Fruit fly (Drosophila melanogaster): ENCODE results near the gene CG34241.

Gene CG34241

dm6 chr3L:12138113-12138899, 10.5 kb downstream of the CG34241 start, which contains the start of the genes ND-SGDH and RhoGAP68F (continued):
- TF ChIP-seq oc (tag; optimal IDR thresholded peaks at IDR 0.05) = peak; percentile 29
- TF ChIP-seq MESR4 (GFP tag; optimal IDR thresholded peaks at IDR 0.05) = peak; percentile 78
- no peak for TF ChIP-seq CG10274 (GFP tag; optimal IDR thresholded peaks at IDR 0.05)
- TF ChIP-seq CG15479 (GFP tag; optimal IDR thresholded peaks at IDR 0.05) = no peak
- TF ChIP-seq NC2α (GFP tag; optimal IDR thresholded peaks at IDR 0.05) = no peak
- TF ChIP-seq nerfin-1 (tag; optimal IDR thresholded peaks at IDR 0.05) = peak; percentile 62
- peak; percentile 61 for TF ChIP-seq CG4328 (GFP tag; optimal IDR thresholded peaks at IDR 0.05)
- TF ChIP-seq lmd (GFP tag; IDR thresholded peaks at IDR 0.05) = peak; percentile 77
- TF ChIP-seq Fer3 (tag; optimal IDR thresholded peaks at IDR 0.05) = peak; percentile 67
- TF ChIP-seq CG7839 (tag; optimal IDR thresholded peaks at IDR 0.05) = peak; percentile 77
- TF ChIP-seq NfI (GFP tag; optimal IDR thresholded peaks at IDR 0.05) = peak; percentile 74
- TF ChIP-seq CG6272 (GFP tag; IDR thresholded peaks at IDR 0.05) = peak; percentile 83; the same call in 1 of the 2 replicates
- TF ChIP-seq Ravus (GFP tag; IDR thresholded peaks at IDR 0.05) = no peak
- peak in 1 of 2 experiments; percentile 20 for TF ChIP-seq insv (GFP tag; optimal IDR thresholded peaks at IDR 0.05)
- peak; percentile 2 for TF ChIP-seq CG8281 (tag; optimal IDR thresholded peaks at IDR 0.05)
- TF ChIP-seq gem (tag; optimal IDR thresholded peaks at IDR 0.05) = peak; percentile 88
- TF ChIP-seq CG12104 (GFP tag; optimal IDR thresholded peaks at IDR 0.05) = peak; percentile 69
- no peak for TF ChIP-seq CG15073 (GFP tag; optimal IDR thresholded peaks at IDR 0.05)
- TF ChIP-seq MTF-1 (GFP tag; optimal IDR thresholded peaks at IDR 0.05; ENCODE audit: borderline replicate concordance) = no peak
- peak; percentile 34; the same call in 1 of the 2 replicates for TF ChIP-seq Drgx (GFP tag; IDR thresholded peaks at IDR 0.05)
- peak; percentile 60 for TF ChIP-seq CG3281 (GFP tag; optimal IDR thresholded peaks at IDR 0.05)
- TF ChIP-seq az2 (GFP tag; optimal IDR thresholded peaks at IDR 0.05) = peak; percentile 72
- TF ChIP-seq Atf-2 (GFP tag; optimal IDR thresholded peaks at IDR 0.05) = peak; percentile 71
- TF ChIP-seq chif (GFP tag; optimal IDR thresholded peaks at IDR 0.05) = peak; percentile 38 to 51
- TF ChIP-seq CG1024 (GFP tag; IDR thresholded peaks at IDR 0.05) = no peak
- no peak for TF ChIP-seq Tbp (GFP tag; optimal IDR thresholded peaks at IDR 0.05)
- TF ChIP-seq CG2129 (GFP tag; IDR thresholded peaks at IDR 0.05; ENCODE audit: partially characterized antibody) = peak; percentile 84
- TF ChIP-seq HLH4C (GFP tag; IDR thresholded peaks at IDR 0.05; ENCODE audit: partially characterized antibody) = peak; percentile 92
- TF ChIP-seq CG2116 (GFP tag; optimal IDR thresholded peaks at IDR 0.05) = peak; percentile 75
- TF ChIP-seq Sox100B (GFP tag; optimal IDR thresholded peaks at IDR 0.05) = peak; percentile 72
- TF ChIP-seq CG4707 (GFP tag; optimal IDR thresholded peaks at IDR 0.05) = no peak
- TF ChIP-seq CrebB (tag; optimal IDR thresholded peaks at IDR 0.05) = no peak
- peak; percentile 73 for TF ChIP-seq CG10147 (GFP tag; optimal IDR thresholded peaks at IDR 0.05)
- peak; percentile 54; the same call in 1 of the 2 replicates for TF ChIP-seq rib (GFP tag; IDR thresholded peaks at IDR 0.05)
- no peak for TF ChIP-seq fd102C (GFP tag; optimal IDR thresholded peaks at IDR 0.05)
- TF ChIP-seq CG3995 (GFP tag; optimal IDR thresholded peaks at IDR 0.05) = peak; percentile 91
- peak; percentile 69 for TF ChIP-seq CG8924 (tag; optimal IDR thresholded peaks at IDR 0.05)
- no peak for TF ChIP-seq Jarid2 (GFP tag; optimal IDR thresholded peaks at IDR 0.05)
- peak; percentile 76 for TF ChIP-seq CG9797 (GFP tag; optimal IDR thresholded peaks at IDR 0.05)
- TF ChIP-seq CG9215 (GFP tag; IDR thresholded peaks at IDR 0.05) = peak; percentile 74; the same call in 1 of the 2 replicates
- TF ChIP-seq CG3726 (GFP tag; IDR thresholded peaks at IDR 0.05) = no peak
- no peak for TF ChIP-seq usp (GFP tag; optimal IDR thresholded peaks at IDR 0.05)
- TF ChIP-seq gfzf (GFP tag; optimal IDR thresholded peaks at IDR 0.05) = peak; percentile 58
- TF ChIP-seq pho (GFP tag; optimal IDR thresholded peaks at IDR 0.05) = peak; percentile 66
- TF ChIP-seq dmrt99B (tag; optimal IDR thresholded peaks at IDR 0.05) = peak; percentile 67
- no peak for TF ChIP-seq dan (GFP tag; IDR thresholded peaks at IDR 0.05)
- peak; percentile 66 for TF ChIP-seq CG17385 (GFP tag; optimal IDR thresholded peaks at IDR 0.05)
- no peak for TF ChIP-seq chm (GFP tag; IDR thresholded peaks at IDR 0.05)
